Worm (Caenorhabditis elegans): ENCODE measurements around the gene F36H5.8.

Gene F36H5.8

ce11 chrII:1744183-1744582 is 6.3 kb downstream of the F36H5.8 start, which contains the start of gene clec-19:
clec-19 (plus strand) TSS chrII:1744483.
- TF ChIP-seq unc-55 (GFP tag; optimal IDR thresholded peaks at IDR 0.05) (no peak), ceh-16 (tag; optimal IDR thresholded peaks at IDR 0.05) (no peak), nhr-129 (tag; optimal IDR thresholded peaks at IDR 0.05) (no peak), mbf-1 (tag; optimal IDR thresholded peaks at IDR 0.05) (no peak), sma-9 (GFP tag; optimal IDR thresholded peaks at IDR 0.05) (no peak), sma-9 (tag; optimal IDR thresholded peaks at IDR 0.05) (no peak), blmp-1 (tag; optimal IDR thresholded peaks at IDR 0.05; ENCODE audit: insufficient read depth) (no peak), nhr-23 (tag; optimal IDR thresholded peaks at IDR 0.05) (no peak), nhr-12 (tag; optimal IDR thresholded peaks at IDR 0.05) (no peak), ztf-11 (tag; optimal IDR thresholded peaks at IDR 0.05) (no peak), peb-1 (tag; optimal IDR thresholded peaks at IDR 0.05) (no peak), gmeb-1 (tag; optimal IDR thresholded peaks at IDR 0.05) (no peak), C34F6.9 (tag; optimal IDR thresholded peaks at IDR 0.05) (no peak), nhr-10 (tag; optimal IDR thresholded peaks at IDR 0.05) (no peak), fos-1 (tag; optimal IDR thresholded peaks at IDR 0.05) (no peak), lin-39 (tag; optimal IDR thresholded peaks at IDR 0.05) (no peak)

- no peak for TF ChIP-seq nhr-11 (tag; optimal IDR thresholded peaks at IDR 0.05)
- no peak for TF ChIP-seq nhr-12 (tag; optimal IDR thresholded peaks at IDR 0.05)
- TF ChIP-seq peb-1 (tag; optimal IDR thresholded peaks at IDR 0.05), result no peak
Measured at ce11 chrII:1742535-1742934, 8.0 kb downstream of the F36H5.8 start, which contains the start of gene F36H5.12. F36H5.12 (plus strand) TSS chrII:1742835.

- TF ChIP-seq nhr-21 (tag; optimal IDR thresholded peaks at IDR 0.05), result no peak
- TF ChIP-seq nhr-10 (tag; optimal IDR thresholded peaks at IDR 0.05), result no peak
- TF ChIP-seq alr-1 (tag; optimal IDR thresholded peaks at IDR 0.05), result no peak
- TF ChIP-seq unc-62 (GFP tag; optimal IDR thresholded peaks at IDR 0.05), result no peak
- TF ChIP-seq lsy-2 (tag; optimal IDR thresholded peaks at IDR 0.05), result no peak
- no peak for TF ChIP-seq fos-1 (tag; optimal IDR thresholded peaks at IDR 0.05)
- TF ChIP-seq ceh-82 (tag; optimal IDR thresholded peaks at IDR 0.05), result no peak
- TF ChIP-seq sem-4 (tag; optimal IDR thresholded peaks at IDR 0.05), result no peak
- TF ChIP-seq R02D3.7 (tag; optimal IDR thresholded peaks at IDR 0.05), result no peak
- TF ChIP-seq nhr-23 (tag; optimal IDR thresholded peaks at IDR 0.05), result no peak
- no peak for TF ChIP-seq peb-1 (tag; optimal IDR thresholded peaks at IDR 0.05)
- TF ChIP-seq elt-1 (tag; optimal IDR thresholded peaks at IDR 0.05), result no peak
- no peak for TF ChIP-seq gmeb-1 (tag; optimal IDR thresholded peaks at IDR 0.05)
- no peak for TF ChIP-seq ztf-11 (tag; optimal IDR thresholded peaks at IDR 0.05)
- no peak for TF ChIP-seq elt-3 (tag; optimal IDR thresholded peaks at IDR 0.05)
- TF ChIP-seq dmd-4 (tag; optimal IDR thresholded peaks at IDR 0.05), result no peak
- TF ChIP-seq aly-2 (tag; optimal IDR thresholded peaks at IDR 0.05), result no peak
- TF ChIP-seq egl-27 (tag; optimal IDR thresholded peaks at IDR 0.05), result no peak
- no peak for TF ChIP-seq ama-1 (optimal IDR thresholded peaks at IDR 0.05)
Measured at ce11 chrII:1741248-1741647, 9.2 kb downstream of the F36H5.8 start, which contains the start of gene K07G6.1. K07G6.1 (plus strand) TSS chrII:1741548.

- TF ChIP-seq zag-1 (tag; optimal IDR thresholded peaks at IDR 0.05) (no peak), lin-13 (GFP tag; optimal IDR thresholded peaks at IDR 0.05) (no peak), nhr-77 (tag; optimal IDR thresholded peaks at IDR 0.05) (no peak), nhr-12 (tag; optimal IDR thresholded peaks at IDR 0.05) (no peak), unc-55 (GFP tag; optimal IDR thresholded peaks at IDR 0.05) (no peak), nhr-6 (tag; optimal IDR thresholded peaks at IDR 0.05) (no peak), sma-9 (GFP tag; optimal IDR thresholded peaks at IDR 0.05) (no peak), sma-9 (tag; optimal IDR thresholded peaks at IDR 0.05) (no peak), fos-1 (tag; optimal IDR thresholded peaks at IDR 0.05) (no peak), skn-1 (tag; optimal IDR thresholded peaks at IDR 0.05) (no peak), lin-11 (tag; optimal IDR thresholded peaks at IDR 0.05) (no peak), mbf-1 (tag; optimal IDR thresholded peaks at IDR 0.05) (no peak), dmd-4 (tag; optimal IDR thresholded peaks at IDR 0.05) (no peak), ztf-11 (tag; optimal IDR thresholded peaks at IDR 0.05) (no peak), nhr-23 (tag; optimal IDR thresholded peaks at IDR 0.05) (no peak), unc-39 (tag; optimal IDR thresholded peaks at IDR 0.05) (no peak), C34F6.9 (tag; optimal IDR thresholded peaks at IDR 0.05) (no peak), sem-4 (tag; optimal IDR thresholded peaks at IDR 0.05) (no peak), ama-1 (optimal IDR thresholded peaks at IDR 0.05) (no peak), alr-1 (tag; optimal IDR thresholded peaks at IDR 0.05) (no peak)
Measured at ce11 chrII:1738844-1739243, 11.6 kb downstream of the F36H5.8 start, which contains the start of the genes irld-9 and irld-33. irld-9 (minus strand) TSS chrII:1738944. irld-33 (plus strand) TSS chrII:1739052.

Data from whole organism, L2 larva.